Fruit fly (Drosophila melanogaster) whole organism: ENCODE data around the gene CG5445.

Experiments
- CG8478 ChIP-seq: fragments of >200 bp; optimal IDR thresholded peaks from 2 replicates; lab custom pipeline; 2018; ENCODE audit warnings: inconsistent platforms
- Dll ChIP-seq: fragments of >200 bp; optimal IDR thresholded peaks from 2 replicates; lab custom pipeline; 2017
- EcR ChIP-seq, 2 experiments: fragments of >200 bp; optimal IDR thresholded peaks; 2 replicates each; lab custom pipeline; 2017; ENCODE audit warnings: missing biosample characterization in 2 of 2, missing genetic modification characterization in 2 of 2, missing genetic modification reagents in 2 of 2
- pan ChIP-seq: fragments of >200 bp; optimal IDR thresholded peaks from 2 replicates; lab custom pipeline; 2017
- psq ChIP-seq: fragments of >200 bp; optimal IDR thresholded peaks from 2 replicates; lab custom pipeline; 2017
- usp ChIP-seq: fragments of >200 bp; optimal IDR thresholded peaks from 2 replicates; lab custom pipeline; 2017; ENCODE audit warnings: missing biosample characterization, missing genetic modification characterization, mixed read lengths

Gene CG5445

DNA sequence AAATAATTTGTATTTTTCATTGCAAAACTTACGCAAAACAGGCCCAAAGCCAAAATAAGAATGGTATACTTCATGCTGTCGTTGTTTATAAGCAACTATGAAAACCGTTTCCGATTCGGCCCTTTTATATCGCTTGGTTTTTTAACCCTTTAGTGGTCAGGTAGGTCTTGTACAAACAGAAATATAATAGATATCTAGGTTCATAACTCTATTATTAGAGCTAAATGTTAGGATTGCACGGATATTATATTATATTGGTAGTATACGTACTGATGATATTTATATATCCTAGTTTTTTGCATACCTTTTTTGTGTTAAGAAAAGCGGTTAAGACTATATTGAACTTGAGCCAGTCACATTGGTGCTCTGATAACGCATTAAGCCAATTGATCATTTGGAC is 2.1 kb downstream of the CG5445 start, which contains the start of gene CG8661:
Gene CG8661, minus strand, starts transcription at position 101 of the 400 bp plus-strand sequence.
- TF ChIP-seq usp (GFP tag; lab: Kevin White, UChicago) (no peak), Dll (lab: Kevin White, UChicago) (no peak), CG8478 (no peak), psq (lab: Kevin White, UChicago) (no peak), EcR (GFP tag; optimal IDR thresholded peaks at IDR 0.05; lab: Kevin White, UChicago) (no peak), pan (lab: Kevin White, UChicago) (no peak)

DNA sequence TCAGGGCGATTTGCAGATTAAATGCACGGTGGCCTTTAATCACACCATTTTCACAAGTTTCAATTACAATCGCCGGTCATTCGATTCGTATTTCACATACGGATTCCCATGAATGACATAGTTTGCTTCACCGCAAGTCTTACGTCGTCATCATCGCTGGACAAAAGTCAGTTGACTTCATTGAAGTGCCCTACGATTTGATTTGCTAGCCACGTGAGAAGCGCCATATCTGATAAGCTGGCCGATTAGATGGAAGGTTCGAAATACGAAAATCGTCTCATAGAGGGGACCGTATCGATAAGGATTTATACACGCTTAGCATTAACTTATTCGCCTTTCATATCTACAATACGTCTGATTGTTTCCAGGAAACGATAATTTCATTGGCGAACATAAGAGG is 2.8 kb downstream of the CG5445 start:
- TF ChIP-seq CG8478 (no peak), pan (lab: Kevin White, UChicago) (no peak), psq (lab: Kevin White, UChicago) (no peak), Dll (lab: Kevin White, UChicago) (no peak)

DNA sequence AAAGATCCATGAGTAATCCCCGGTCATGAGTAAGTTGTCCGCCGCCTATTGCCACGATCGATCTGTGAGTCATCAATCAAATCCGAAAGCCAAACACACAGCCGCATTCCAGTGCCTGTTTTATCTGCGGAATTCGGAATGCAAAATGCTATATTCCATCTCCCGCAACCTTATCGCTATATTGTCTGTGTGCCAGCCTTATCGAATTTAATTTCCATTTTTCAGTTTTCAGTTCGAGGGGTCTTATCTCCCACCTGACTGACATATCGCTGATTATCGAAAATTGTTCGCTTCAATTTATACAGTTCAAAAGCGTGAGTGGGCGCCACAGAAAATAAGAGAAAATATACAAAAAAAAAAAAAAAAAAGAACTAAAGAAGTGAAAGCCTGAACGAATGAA is 6.9 kb downstream of the CG5445 start:
- TF ChIP-seq EcR (GFP tag; optimal IDR thresholded peaks at IDR 0.05; lab: Kevin White, UChicago), result no peak
- TF ChIP-seq pan (lab: Kevin White, UChicago), result no peak
- TF ChIP-seq Dll (lab: Kevin White, UChicago), result no peak
- TF ChIP-seq CG8478, result no peak
- TF ChIP-seq psq (lab: Kevin White, UChicago), result no peak
- TF ChIP-seq usp (GFP tag; lab: Kevin White, UChicago), result no peak

DNA sequence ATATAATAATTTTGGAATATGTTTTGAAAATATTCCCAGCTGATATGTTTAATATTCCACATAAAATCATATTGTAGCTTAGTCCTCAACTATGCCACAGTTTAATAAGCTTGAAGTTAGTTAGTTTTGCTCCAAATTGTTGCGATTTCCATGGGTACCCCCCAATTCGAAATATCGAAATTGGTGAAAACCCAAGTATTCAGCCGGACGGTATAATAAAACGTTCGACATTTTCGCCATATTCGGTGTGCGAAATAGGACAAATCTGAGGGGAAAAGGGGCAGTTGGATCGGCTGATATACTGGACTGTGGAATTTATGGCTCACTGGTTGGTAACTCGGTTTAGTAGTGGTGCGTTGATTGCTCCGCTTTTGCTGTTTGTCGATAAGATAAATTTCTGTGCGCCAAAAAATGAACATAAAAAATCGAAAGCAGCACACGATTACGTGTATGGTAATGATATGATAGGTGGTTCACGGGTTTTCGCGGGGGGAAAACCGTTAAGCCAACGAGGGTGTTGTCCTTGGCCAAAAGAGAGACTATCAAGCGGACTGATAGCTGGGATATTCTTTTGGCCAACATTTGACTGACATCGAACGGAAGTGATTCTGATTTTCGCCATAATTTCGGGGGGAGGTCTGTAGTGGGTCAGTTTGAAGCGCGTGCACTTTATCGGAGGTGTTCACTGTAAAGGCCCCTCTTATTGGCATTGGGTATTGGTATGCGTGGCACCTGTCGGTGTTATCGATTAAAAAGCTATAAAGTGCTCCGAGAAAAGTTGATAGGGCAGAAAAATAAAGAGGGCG is 8.1 kb downstream of the CG5445 start:
- TF ChIP-seq Dll (lab: Kevin White, UChicago) (no peak), usp (GFP tag; lab: Kevin White, UChicago) (no peak), EcR (GFP tag; optimal IDR thresholded peaks at IDR 0.05; lab: Kevin White, UChicago) (no peak), psq (lab: Kevin White, UChicago) (no peak), pan (lab: Kevin White, UChicago) (no peak), CG8478 (no peak)

DNA sequence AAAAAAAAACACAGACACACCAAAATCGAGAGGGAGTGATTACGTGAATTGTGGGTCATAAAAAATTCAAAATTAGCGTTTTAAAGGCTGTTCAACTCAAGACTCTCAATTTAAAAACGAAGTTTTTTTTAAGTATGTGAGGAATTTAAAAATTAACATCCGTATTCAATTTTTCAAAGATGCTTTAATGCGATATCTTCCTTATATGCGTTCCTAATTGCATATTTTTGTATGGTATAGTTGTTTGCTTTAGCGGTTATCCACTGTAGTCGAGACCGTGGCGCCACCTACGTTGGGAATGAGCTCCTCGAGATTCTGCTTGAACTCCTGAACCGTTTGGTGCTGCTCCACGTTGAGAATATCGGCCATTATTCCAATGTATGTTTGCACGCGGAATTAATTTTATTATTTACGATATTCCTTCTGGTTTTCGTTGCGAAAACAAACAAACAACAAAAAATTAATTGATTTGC is 8.7 kb downstream of the CG5445 start:
- TF ChIP-seq psq (lab: Kevin White, UChicago) (no peak), usp (GFP tag; lab: Kevin White, UChicago) (no peak), Dll (lab: Kevin White, UChicago) (no peak), CG8478 (no peak), pan (lab: Kevin White, UChicago) (no peak), EcR (GFP tag; optimal IDR thresholded peaks at IDR 0.05; lab: Kevin White, UChicago) (no peak)

DNA sequence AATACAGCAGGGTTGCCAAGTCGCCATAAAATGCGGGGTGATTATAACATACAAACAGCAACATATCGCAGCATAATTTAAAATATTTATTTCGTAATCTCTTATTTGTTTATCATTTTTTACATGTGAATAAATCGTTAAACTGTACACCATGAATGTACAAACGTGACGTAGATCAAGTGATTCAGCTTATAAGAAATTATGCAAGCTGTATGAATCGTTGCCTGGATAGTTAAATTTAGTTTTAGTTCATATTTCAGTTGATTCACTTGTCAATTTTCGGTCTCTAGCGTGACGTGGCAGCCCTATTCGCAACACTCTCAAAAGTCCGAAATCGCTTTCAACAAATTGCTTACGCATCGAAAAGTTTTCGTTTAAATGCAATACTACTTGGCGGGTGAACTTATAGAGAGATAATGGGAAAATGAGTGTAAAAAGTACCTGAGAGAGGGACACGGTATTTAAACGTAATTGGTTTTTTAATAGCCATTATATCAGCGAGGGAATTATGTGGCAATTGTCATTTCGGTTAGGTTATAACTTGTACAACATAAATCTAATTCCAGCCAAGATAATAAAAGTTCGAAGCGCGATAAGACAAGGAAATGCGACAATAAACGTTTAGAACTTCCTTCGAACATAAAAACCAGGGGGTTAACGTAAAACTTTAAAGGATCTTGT is 9.9 kb downstream of the CG5445 start:
- TF ChIP-seq pan (lab: Kevin White, UChicago) (no peak), Dll (lab: Kevin White, UChicago) (no peak), CG8478 (no peak), psq (lab: Kevin White, UChicago) (no peak), EcR (GFP tag; optimal IDR thresholded peaks at IDR 0.05; lab: Kevin White, UChicago) (no peak), usp (GFP tag; lab: Kevin White, UChicago) (no peak)

DNA sequence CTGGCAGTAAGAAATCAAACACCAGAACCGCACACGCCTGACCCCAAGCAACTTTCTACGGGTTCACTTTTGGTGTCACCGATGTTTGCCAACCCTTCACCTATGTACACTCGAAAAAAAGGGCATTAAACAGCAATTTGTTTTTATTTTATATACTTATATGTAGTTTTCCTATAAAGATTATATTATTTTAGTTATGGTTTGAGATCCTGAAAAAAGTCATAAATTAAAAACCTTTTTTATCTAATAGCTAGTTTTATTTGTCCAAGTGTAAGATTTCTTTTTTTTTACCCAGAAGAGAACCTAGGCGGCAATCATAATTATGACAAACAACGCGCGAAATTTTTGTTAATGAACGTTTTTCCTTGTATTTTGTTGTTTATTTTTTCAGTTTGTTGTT is 11.1 kb downstream of the CG5445 start:
- no peak for TF ChIP-seq CG8478

DNA sequence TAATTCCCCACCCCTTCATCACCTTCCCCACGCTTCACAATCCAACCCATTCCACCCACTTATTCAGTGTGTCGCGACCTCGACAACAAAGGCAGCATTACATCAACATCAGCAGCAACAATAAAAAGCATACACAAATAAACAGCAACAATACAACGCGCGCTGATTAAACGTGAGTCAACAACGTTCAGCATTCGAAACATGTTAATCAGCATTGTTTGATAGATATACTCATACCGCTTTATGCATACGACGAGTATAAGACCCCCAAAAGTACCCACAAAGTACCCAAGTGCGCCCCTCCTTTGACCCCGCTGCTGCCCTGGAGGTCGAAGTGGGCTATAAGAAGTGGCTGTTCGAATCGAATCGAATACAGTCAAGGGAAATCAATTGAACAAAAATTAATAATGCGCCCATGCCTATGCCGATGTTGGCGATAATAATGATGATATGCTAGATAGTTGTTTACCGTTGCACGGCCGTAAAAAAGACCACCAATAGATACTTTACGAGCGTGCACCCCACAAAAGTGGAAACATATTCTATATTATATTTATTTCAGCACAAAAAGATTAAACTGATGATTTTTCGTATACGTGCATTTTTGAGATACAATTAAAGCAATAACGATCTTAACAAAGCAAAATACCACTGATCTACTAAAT is 12.0 kb downstream of the CG5445 start:
- TF ChIP-seq Dll (lab: Kevin White, UChicago) (no peak), CG8478 (no peak), usp (GFP tag; lab: Kevin White, UChicago) (no peak), pan (lab: Kevin White, UChicago) (no peak), EcR (GFP tag; optimal IDR thresholded peaks at IDR 0.05; lab: Kevin White, UChicago) (no peak), psq (lab: Kevin White, UChicago) (no peak)

DNA sequence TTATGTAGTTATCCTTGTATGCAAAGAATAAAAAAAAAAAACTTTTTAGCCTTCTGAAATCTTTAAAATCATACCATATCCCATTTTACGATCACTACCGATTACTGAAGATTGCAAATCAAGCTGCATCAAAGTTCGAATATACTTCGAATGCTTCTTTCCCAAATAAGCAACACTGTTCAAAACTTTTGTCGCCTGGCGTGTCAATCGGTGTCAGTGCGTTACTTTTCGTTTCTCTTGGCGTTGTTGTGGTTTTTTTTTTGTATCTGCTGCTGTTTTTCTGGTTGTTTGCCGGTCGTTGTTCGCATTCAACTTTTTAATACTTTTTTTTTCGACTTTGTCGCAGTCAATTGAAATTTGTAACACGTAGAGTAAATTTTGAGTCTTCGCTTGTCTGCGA is 12.7 kb downstream of the CG5445 start:
- TF ChIP-seq pan (lab: Kevin White, UChicago) (no peak), Dll (lab: Kevin White, UChicago) (no peak), psq (lab: Kevin White, UChicago) (no peak), usp (GFP tag; lab: Kevin White, UChicago) (no peak), CG8478 (no peak), EcR (GFP tag; optimal IDR thresholded peaks at IDR 0.05; lab: Kevin White, UChicago) (no peak)

DNA sequence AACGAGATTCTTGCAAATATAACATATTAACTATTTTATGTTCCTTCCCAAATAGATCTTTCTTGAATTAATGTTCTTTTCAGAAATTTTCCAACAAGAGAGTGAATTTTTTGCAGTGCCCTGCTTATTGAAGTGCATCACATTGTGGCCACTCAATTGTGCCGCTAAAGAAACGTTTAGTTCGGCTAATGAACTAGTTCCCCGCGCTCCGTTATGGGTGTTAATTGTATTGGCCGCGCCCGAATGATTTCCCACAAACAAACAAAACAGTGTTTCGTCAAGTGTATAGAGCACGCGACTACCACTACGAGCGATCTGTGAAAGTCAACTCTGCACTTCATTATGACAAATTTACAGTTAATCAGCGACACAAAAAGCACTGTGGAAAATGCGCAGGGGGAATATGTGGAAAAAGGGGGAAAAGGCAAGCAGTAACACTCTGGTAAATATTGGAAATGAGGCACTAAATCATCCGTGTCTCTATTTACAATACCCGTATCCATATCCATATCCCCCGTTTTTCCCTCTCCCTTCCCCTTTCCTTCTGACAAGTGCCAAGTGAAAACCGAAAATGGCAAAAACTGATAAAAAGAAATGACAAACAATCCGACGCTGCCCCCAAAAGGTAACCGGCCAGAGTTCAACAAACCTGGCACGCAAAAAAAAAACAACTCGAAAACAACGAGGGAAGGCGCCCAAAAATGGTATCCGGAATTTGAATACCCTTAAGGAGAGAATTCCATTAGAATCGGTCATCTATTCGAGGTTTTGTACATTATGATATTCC is 14.2 kb downstream of the CG5445 start:
- TF ChIP-seq CG8478 (no peak), usp (GFP tag; lab: Kevin White, UChicago) (no peak), EcR (GFP tag; optimal IDR thresholded peaks at IDR 0.05; lab: Kevin White, UChicago) (peak in 1 of 2 experiments; percentile 27), pan (lab: Kevin White, UChicago) (no peak), Dll (lab: Kevin White, UChicago) (no peak)
